Worm (Caenorhabditis elegans): Measurements from ENCODE around the gene dyf-4.

dyf-4 gene

DNA sequence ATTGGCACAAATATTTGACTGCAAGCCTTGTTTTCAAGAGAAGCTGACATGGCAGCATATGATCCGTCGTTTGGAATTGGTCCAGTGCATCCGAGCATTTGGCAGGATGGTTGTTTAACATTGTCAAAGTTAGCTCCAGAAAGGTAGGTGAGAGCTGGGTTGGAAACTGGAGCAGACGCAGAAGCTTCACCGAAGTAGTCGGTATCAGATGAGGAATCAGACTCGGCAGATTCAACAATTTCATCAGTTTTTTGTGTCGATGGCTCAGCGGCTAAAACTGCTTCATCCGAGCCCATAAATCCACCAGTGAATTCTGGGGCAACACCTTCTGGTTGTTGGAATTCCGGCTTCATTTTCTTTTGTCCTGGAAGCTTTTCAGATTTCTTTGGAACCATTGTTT, 24.1 kb upstream of the dyf-4 start:
- TF ChIP-seq mab-5 (tag; optimal IDR thresholded peaks at IDR 0.05) (no peak), mls-2 (tag; optimal IDR thresholded peaks at IDR 0.05) (no peak), unc-62 (GFP tag; optimal IDR thresholded peaks at IDR 0.05) (no peak), nhr-237 (tag; optimal IDR thresholded peaks at IDR 0.05) (no peak), mep-1 (tag; optimal IDR thresholded peaks at IDR 0.05) (no peak), ceh-39 (tag; optimal IDR thresholded peaks at IDR 0.05) (no peak), M03D4.4 (tag; optimal IDR thresholded peaks at IDR 0.05) (no peak), sptf-1 (tag; optimal IDR thresholded peaks at IDR 0.05) (no peak), flh-1 (GFP tag; optimal IDR thresholded peaks at IDR 0.05) (no peak), unc-39 (tag; optimal IDR thresholded peaks at IDR 0.05) (no peak), nhr-12 (tag; optimal IDR thresholded peaks at IDR 0.05) (no peak), elt-1 (tag; optimal IDR thresholded peaks at IDR 0.05; ENCODE audit: borderline replicate concordance, insufficient read depth) (no peak), snpc-4 (tag; optimal IDR thresholded peaks at IDR 0.05) (no peak), ces-1 (GFP tag; optimal IDR thresholded peaks at IDR 0.05) (no peak)

DNA sequence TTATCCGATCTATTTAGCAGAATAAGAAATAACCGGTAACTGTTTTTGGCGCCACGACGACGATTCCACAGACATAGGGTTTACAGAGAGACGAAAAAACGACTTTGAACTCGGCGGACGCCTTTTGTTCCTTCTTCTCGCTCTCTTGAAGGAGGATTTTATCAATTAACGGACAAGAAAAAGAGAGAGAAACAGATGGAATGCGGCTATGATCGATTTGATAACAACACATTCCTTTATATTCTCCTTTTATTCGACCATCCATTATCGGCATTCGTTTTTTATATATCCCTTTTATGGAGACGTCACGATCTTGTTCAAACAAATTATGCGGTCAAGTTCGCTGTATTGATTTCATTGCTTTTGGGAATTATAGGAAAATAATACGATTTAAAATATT, 23.3 kb upstream of the dyf-4 start:
- TF ChIP-seq mab-5 (tag; optimal IDR thresholded peaks at IDR 0.05): no peak
- TF ChIP-seq snpc-4 (tag; optimal IDR thresholded peaks at IDR 0.05): no peak
- TF ChIP-seq lin-13 (tag; optimal IDR thresholded peaks at IDR 0.05): no peak
- TF ChIP-seq unc-39 (tag; optimal IDR thresholded peaks at IDR 0.05): no peak
- no peak for TF ChIP-seq M03D4.4 (tag; optimal IDR thresholded peaks at IDR 0.05)
- TF ChIP-seq tbx-8 (GFP tag; optimal IDR thresholded peaks at IDR 0.05): no peak
- TF ChIP-seq elt-3 (tag; optimal IDR thresholded peaks at IDR 0.05): no peak
- no peak for TF ChIP-seq elt-1 (tag; optimal IDR thresholded peaks at IDR 0.05; ENCODE audit: borderline replicate concordance, insufficient read depth)
- TF ChIP-seq ham-2 (GFP tag; optimal IDR thresholded peaks at IDR 0.05): no peak
- TF ChIP-seq pha-4 (tag; optimal IDR thresholded peaks at IDR 0.05): no peak

DNA sequence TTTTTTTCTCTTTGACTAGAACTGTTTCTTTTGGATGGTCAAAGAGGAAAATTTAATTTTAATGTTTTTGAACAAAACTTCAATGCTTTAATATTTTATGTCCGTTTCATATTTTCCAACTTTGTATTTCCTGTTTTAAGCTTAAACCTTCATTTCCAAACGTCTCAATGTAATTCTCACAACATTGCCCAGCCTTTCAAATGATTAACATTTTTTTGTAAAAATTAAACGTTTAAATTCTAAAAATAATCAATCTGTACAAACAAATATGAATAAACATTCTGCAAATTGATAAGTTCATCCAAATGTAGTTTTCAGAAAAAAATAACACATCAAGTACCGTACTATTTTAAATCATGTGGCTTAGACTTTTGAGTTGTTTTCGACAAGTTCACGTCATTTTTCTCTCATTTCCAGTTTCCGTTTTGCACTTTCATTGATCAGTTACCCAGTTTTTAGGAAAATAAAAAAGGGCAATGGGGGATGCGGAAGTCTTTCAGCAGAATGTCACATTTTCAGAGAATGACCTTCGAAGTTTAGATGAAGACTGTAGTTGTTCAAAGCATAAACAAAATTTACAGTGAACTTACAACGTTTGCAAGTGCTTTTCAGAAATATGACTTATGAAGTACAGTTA, 17.3 kb upstream of the dyf-4 start:
- TF ChIP-seq ham-2 (GFP tag; optimal IDR thresholded peaks at IDR 0.05) (no peak), mls-2 (tag; optimal IDR thresholded peaks at IDR 0.05) (no peak), nhr-237 (tag; optimal IDR thresholded peaks at IDR 0.05) (no peak), flh-1 (GFP tag; optimal IDR thresholded peaks at IDR 0.05) (no peak), sem-2 (GFP tag; optimal IDR thresholded peaks at IDR 0.05) (no peak), mep-1 (tag; optimal IDR thresholded peaks at IDR 0.05) (no peak), unc-120 (tag; optimal IDR thresholded peaks at IDR 0.05; ENCODE audit: poor library complexity, severe bottlenecking) (no peak), zip-8 (tag; optimal IDR thresholded peaks at IDR 0.05) (no peak), cnd-1 (tag; optimal IDR thresholded peaks at IDR 0.05) (no peak), ces-1 (GFP tag; optimal IDR thresholded peaks at IDR 0.05) (no peak)

DNA sequence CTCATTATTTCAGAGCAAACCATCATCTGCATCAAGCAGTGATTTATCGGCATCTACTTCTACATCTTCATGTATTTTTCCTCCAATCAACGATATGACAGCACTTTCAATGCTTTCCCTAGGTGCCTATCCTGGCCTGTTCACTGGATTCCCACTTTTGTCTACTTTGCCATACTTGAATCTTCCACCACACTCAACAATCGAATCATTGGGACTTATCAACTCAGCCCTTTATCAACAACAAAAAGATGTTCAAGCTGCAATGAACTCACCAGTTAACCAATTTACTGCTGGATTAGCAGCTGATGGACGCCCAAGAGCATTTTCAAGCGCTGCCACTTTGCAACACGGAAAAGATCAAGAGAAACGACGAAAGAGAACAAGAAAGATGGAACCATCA, 15.7 kb upstream of the dyf-4 start:
- TF ChIP-seq blmp-1 (tag; optimal IDR thresholded peaks at IDR 0.05) (no peak), nhr-2 (tag; optimal IDR thresholded peaks at IDR 0.05) (no peak), ham-2 (GFP tag; optimal IDR thresholded peaks at IDR 0.05) (no peak), nhr-76 (tag; optimal IDR thresholded peaks at IDR 0.05) (no peak), zip-8 (tag; optimal IDR thresholded peaks at IDR 0.05) (no peak), sem-2 (GFP tag; optimal IDR thresholded peaks at IDR 0.05) (no peak), tbx-8 (GFP tag; optimal IDR thresholded peaks at IDR 0.05) (no peak), mls-2 (tag; optimal IDR thresholded peaks at IDR 0.05) (no peak), lsy-2 (tag; optimal IDR thresholded peaks at IDR 0.05) (no peak), drap-1 (GFP tag; optimal IDR thresholded peaks at IDR 0.05) (no peak), unc-39 (tag; optimal IDR thresholded peaks at IDR 0.05) (no peak), nhr-28 (tag; optimal IDR thresholded peaks at IDR 0.05) (no peak), pha-4 (tag; optimal IDR thresholded peaks at IDR 0.05) (no peak), unc-120 (tag; optimal IDR thresholded peaks at IDR 0.05; ENCODE audit: poor library complexity, severe bottlenecking) (no peak), bed-3 (GFP tag; optimal IDR thresholded peaks at IDR 0.05) (no peak), sptf-1 (tag; optimal IDR thresholded peaks at IDR 0.05) (no peak), elt-3 (tag; optimal IDR thresholded peaks at IDR 0.05) (no peak), ceh-39 (tag; optimal IDR thresholded peaks at IDR 0.05) (no peak), mep-1 (tag; optimal IDR thresholded peaks at IDR 0.05) (no peak)

DNA sequence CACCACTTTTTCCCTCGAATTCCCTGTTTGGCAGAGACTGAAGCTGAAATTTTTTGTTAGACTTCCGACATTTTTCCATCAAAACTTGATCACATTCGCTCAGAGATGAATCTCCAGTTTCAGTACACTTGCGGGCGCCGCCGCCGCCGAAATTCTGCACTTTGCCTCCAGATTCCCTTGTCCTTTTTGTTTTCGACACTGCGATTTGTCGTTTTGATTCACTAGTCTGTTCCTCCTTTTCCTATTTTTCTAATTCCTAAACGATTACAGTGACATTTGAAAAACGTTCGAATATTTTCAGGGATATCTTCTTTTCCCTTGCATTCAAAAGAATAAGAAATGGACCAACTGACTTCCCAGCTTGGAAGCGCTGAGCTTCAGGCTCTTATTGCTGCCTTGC, 15.2 kb upstream of the dyf-4 start, which contains the start of gene F45D3.2:
F45D3.2 (plus strand) TSS at position 301 of the 400 bp plus-strand sequence.
- TF ChIP-seq bed-3 (GFP tag; optimal IDR thresholded peaks at IDR 0.05): no peak
- TF ChIP-seq pha-4 (tag; optimal IDR thresholded peaks at IDR 0.05): no peak
- TF ChIP-seq drap-1 (GFP tag; optimal IDR thresholded peaks at IDR 0.05): no peak
- no peak for TF ChIP-seq ham-2 (GFP tag; optimal IDR thresholded peaks at IDR 0.05)
- TF ChIP-seq ceh-39 (tag; optimal IDR thresholded peaks at IDR 0.05): no peak
- TF ChIP-seq unc-120 (tag; optimal IDR thresholded peaks at IDR 0.05; ENCODE audit: poor library complexity, severe bottlenecking): no peak
- TF ChIP-seq ztf-11 (tag; optimal IDR thresholded peaks at IDR 0.05): no peak
- no peak for TF ChIP-seq lin-13 (tag; optimal IDR thresholded peaks at IDR 0.05)
- TF ChIP-seq mls-2 (tag; optimal IDR thresholded peaks at IDR 0.05): no peak
- no peak for TF ChIP-seq nhr-12 (tag; optimal IDR thresholded peaks at IDR 0.05)
- no peak for TF ChIP-seq elt-3 (tag; optimal IDR thresholded peaks at IDR 0.05)
- no peak for TF ChIP-seq flh-1 (GFP tag; optimal IDR thresholded peaks at IDR 0.05)
- TF ChIP-seq hlh-1 (tag; optimal IDR thresholded peaks at IDR 0.05): no peak
- TF ChIP-seq sptf-1 (tag; optimal IDR thresholded peaks at IDR 0.05): no peak
- no peak for TF ChIP-seq cnd-1 (tag; optimal IDR thresholded peaks at IDR 0.05)
